Worm (Caenorhabditis elegans) whole organism, midembryonic: ENCODE measurements around the gene gar-2.

Source experiments
- T22C8.4 ChIP-seq: fragments of 200-800 bp; sonication (Bioruptor generic); IDR thresholded peaks from 2 replicates; pipeline ENCODE4 v1.3.6; 2022; ENCODE audit warnings: missing genetic modification characterization, missing compliant biosample characterization
- cog-1 ChIP-seq: sonication (generic microtip); optimal IDR thresholded peaks from 2 replicates; lab custom pipeline; 2016; ENCODE audit warnings: missing genetic modification characterization, missing compliant biosample characterization
- flt-1 ChIP-seq: fragments of 200-800 bp; sonication (Bioruptor generic); IDR thresholded peaks from 2 replicates; pipeline ENCODE4 v1.3.6; 2022; ENCODE audit warnings: missing genetic modification characterization, missing compliant biosample characterization
- klf-2 ChIP-seq: fragments of 200-800 bp; sonication (Bioruptor generic); conservative IDR thresholded peaks from 2 replicates; pipeline ENCODE4 v1.3.6; 2022; ENCODE audit warnings: missing genetic modification reagents, missing genetic modification characterization, missing compliant biosample characterization
- med-1 ChIP-seq: sonication (generic microtip); optimal IDR thresholded peaks from 2 replicates; lab custom pipeline; 2017; ENCODE audit warnings: missing genetic modification characterization, mild to moderate bottlenecking, missing compliant biosample characterization, antibody characterized with exemption, missing genetic modification reagents; ENCODE audit not compliant: insufficient read depth
- ref-1 ChIP-seq: fragments of 200-800 bp; sonication (Bioruptor generic); conservative IDR thresholded peaks from 2 replicates; pipeline ENCODE4 v1.3.6; 2022; ENCODE audit warnings: missing genetic modification reagents, missing genetic modification characterization, missing compliant biosample characterization
- tab-1 ChIP-seq: fragments of 200-800 bp; sonication (Bioruptor generic); IDR thresholded peaks from 2 replicates; pipeline ENCODE4 v1.3.6; 2022; ENCODE audit warnings: missing genetic modification characterization, missing compliant biosample characterization
- ztf-23 ChIP-seq: fragments of 200-800 bp; sonication (Bioruptor generic); IDR thresholded peaks from 2 replicates; pipeline ENCODE4 v1.3.6; 2022; ENCODE audit warnings: missing genetic modification reagents, missing genetic modification characterization, missing compliant biosample characterization
- ztf-29 ChIP-seq: fragments of 200-800 bp; sonication (Bioruptor generic); IDR thresholded peaks from 2 replicates; pipeline ENCODE4 v1.3.6; 2022; ENCODE audit warnings: missing genetic modification reagents, missing genetic modification characterization, missing compliant biosample characterization

Gene gar-2

DNA sequence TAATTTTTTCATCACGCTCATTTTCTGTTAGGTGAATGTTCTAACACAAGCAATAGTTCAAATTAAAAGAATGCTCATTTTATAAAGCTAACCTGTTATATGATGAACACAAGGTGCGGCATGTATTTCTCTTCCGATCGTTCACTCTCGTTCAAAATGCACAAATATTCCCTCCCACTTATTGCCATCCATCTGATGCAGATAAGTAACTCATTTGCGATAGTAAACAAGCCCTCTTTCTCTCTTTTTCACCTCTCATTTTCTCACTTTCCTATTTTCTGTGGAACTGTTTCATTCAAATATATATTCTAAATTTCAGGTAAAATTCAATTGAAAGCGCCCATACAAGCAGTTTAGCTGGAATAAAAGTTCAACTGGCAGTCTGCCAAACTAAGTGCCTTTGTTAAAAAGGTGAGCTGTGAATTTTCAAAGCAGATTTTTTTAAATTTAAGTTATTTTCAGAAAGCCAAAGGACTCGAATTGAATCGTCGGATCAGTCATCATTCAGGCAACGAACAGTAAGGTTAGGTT is 36.9 kb downstream of the gar-2 start, which contains the start of the genes trmt-10C.2 and C56G2.22:
TSS of gene trmt-10C.2 (plus strand) at position 314 of the 531 bp plus-strand sequence.
TSS of gene C56G2.22 (plus strand) at position 481 of the 531 bp plus-strand sequence.
- TF ChIP-seq med-1 (GFP tag; lab: Kevin White, UChicago) (no peak), T22C8.4 (GFP tag; lab: Robert Waterston, UW) (no peak), tab-1 (GFP tag; lab: Robert Waterston, UW) (no peak), ztf-23 (GFP tag; lab: Robert Waterston, UW) (no peak), flt-1 (GFP tag; lab: Robert Waterston, UW) (no peak)

DNA sequence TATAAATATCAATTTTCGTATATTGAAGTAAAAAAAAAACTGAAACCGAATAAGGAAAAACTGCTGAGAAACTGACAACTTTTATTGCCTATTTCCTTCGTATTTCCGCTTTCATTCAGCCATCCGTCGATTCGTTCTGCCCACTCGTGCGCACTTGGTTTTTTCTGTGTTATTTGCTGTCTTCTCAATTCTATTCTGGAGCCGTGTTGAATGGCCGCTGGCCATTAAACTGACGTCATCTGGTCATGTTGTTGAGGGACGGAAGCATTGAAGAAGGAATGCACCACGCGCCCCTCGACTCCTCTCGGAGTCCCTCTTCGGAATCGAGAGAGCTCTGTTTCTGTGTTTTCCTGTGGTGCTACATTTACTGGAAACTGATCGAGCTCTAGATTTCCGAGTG is 39.4 kb downstream of the gar-2 start:
- TF ChIP-seq tab-1 (GFP tag; lab: Robert Waterston, UW) (0 out of 2 replicates have a peak, but pooled peaks have one; percentile 34), cog-1 (tag; lab: Kevin White, UChicago) (no peak)

DNA sequence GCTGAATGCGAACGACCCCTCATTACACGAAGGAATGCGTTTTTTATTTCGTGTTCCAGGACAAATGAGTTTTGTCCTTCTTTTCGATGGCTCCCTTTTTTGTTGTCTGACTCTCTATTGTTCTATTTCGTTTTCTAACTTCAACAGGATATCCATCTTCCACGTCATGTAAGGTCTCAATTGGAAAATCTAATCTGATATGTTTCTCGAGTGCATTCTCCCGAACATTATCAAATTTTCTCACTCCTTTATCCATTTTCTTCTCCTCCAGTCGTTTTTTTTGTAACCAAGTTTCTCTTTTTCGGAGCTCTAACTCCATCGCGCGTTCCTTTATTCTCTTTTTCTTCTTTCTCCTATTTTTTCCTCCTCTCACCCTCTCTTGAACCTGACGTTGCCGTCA is 41.3 kb downstream of the gar-2 start:
- TF ChIP-seq ztf-29 (GFP tag; lab: Robert Waterston, UW): no peak
- TF ChIP-seq klf-2 (GFP tag; lab: Robert Waterston, UW): no peak
- no peak for TF ChIP-seq ref-1
- TF ChIP-seq flt-1 (GFP tag; lab: Robert Waterston, UW): no peak
- no peak for TF ChIP-seq tab-1 (GFP tag; lab: Robert Waterston, UW)
- no peak for TF ChIP-seq cog-1 (tag; lab: Kevin White, UChicago)
- no peak for TF ChIP-seq T22C8.4 (GFP tag; lab: Robert Waterston, UW)
- TF ChIP-seq ztf-23 (GFP tag; lab: Robert Waterston, UW): no peak
- no peak for TF ChIP-seq med-1 (GFP tag; lab: Kevin White, UChicago)

DNA sequence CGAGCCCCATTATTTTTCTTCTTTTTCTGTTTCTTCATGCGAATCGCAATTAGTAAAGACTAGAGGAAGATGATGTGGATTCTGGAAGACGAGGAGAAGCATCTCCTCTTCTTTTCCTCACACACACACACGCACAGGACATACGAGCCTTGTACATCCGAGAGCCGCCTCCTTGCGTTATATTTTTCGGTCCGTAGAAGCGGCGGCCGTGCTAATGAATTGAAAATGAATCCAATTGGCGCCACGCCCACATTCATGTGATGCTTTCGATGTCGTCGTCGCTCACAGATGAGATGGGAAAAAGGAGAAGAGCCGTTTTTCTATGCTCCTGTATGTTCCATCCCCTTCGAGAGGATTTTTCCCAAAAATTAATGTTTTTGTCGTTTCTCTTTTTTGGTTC is 42.3 kb downstream of the gar-2 start:
- TF ChIP-seq T22C8.4 (GFP tag; lab: Robert Waterston, UW): no peak
- no peak for TF ChIP-seq ztf-29 (GFP tag; lab: Robert Waterston, UW)
- no peak for TF ChIP-seq ztf-23 (GFP tag; lab: Robert Waterston, UW)
- TF ChIP-seq tab-1 (GFP tag; lab: Robert Waterston, UW): no peak

DNA sequence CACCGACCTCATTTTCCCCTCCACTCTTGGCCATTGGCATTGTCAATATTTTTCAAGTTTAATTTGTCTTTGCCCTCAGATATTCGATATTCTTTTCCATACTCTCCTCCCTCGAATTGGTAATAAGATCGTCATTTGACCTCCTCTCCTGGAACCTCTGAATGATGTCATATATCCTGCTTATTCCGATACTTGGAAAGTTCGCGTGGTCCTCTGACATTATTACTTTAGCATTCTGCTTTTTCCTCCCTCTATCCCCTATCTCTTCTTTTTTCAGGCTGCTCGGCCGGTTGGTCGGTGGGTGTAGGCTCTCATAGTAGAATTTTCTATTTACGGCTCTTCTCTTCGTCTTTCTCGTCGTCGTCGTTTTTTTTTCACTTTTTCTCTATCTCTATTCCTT is 43.3 kb downstream of the gar-2 start:
- no peak for TF ChIP-seq tab-1 (GFP tag; lab: Robert Waterston, UW)
- no peak for TF ChIP-seq T22C8.4 (GFP tag; lab: Robert Waterston, UW)
- no peak for TF ChIP-seq ztf-29 (GFP tag; lab: Robert Waterston, UW)
- no peak for TF ChIP-seq flt-1 (GFP tag; lab: Robert Waterston, UW)
- TF ChIP-seq cog-1 (tag; lab: Kevin White, UChicago): no peak
- no peak for TF ChIP-seq klf-2 (GFP tag; lab: Robert Waterston, UW)
- no peak for TF ChIP-seq med-1 (GFP tag; lab: Kevin White, UChicago)
- TF ChIP-seq ztf-23 (GFP tag; lab: Robert Waterston, UW): no peak
- no peak for TF ChIP-seq ref-1

DNA sequence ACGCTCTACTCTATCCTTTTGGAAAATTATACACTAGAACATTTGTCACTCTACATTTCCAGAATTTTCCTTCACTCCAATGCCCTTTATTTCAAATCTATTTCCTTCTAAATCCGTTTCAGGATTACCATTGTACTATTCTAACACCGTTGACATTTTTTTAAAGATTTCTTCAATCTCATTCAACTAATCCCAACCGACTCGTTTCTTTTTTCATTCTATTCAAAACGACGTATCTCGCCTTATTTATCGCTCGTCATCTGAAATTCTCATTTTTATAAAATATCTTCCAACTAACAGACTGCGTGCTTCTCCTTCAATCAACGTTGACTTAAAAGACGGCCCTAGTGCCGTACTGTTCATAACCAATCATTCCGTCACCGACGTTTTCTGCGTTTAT is 43.9 kb downstream of the gar-2 start, which contains the start of gene akap-1:
TSS of gene akap-1 (plus strand) at position 301 of the 400 bp plus-strand sequence.
- TF ChIP-seq tab-1 (GFP tag; lab: Robert Waterston, UW) (no peak), flt-1 (GFP tag; lab: Robert Waterston, UW) (no peak), klf-2 (GFP tag; lab: Robert Waterston, UW) (no peak), ztf-29 (GFP tag; lab: Robert Waterston, UW) (no peak), ztf-23 (GFP tag; lab: Robert Waterston, UW) (no peak), ref-1 (no peak), med-1 (GFP tag; lab: Kevin White, UChicago) (no peak), cog-1 (tag; lab: Kevin White, UChicago) (no peak), T22C8.4 (GFP tag; lab: Robert Waterston, UW) (no peak)

DNA sequence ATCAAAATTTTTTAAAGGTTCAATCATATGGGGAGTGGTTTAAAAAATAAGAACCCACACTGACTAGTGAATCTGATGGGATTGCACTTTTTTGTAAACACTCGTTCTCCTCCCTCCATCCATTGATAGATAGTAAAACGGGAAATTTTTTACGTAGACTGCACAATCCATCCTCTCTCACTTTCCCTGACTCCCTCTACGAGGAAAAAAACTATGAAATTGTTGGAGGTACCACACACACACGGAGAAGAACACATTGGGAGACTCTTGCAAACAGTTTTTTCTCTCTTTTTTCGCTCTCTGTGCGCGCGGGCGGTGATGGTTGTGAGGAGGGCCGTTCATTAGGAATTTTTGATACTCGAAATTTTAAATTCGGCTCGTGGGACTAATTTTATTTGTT is 46.2 kb downstream of the gar-2 start:
- TF ChIP-seq ztf-29 (GFP tag; lab: Robert Waterston, UW) (no peak), ztf-23 (GFP tag; lab: Robert Waterston, UW) (no peak)

DNA sequence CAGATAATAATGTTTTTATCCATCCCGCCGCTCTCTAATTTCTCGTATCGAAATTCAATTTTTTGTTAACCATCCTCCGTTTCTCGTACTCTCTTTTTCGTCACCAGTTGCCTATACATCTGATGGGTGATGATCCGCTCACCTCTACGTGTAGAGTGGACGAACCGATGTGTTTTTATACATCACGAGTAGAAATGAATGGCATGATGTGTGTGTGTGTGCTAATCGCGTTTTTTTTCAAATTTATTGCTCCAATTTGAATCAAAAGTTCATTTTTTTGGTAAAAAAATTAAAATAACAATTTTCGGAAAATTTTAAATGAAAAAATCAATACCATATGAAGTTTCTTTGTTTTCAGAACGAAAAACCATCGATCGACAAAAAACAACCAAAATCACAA is 46.8 kb downstream of the gar-2 start:
- TF ChIP-seq tab-1 (GFP tag; lab: Robert Waterston, UW) (no peak), ref-1 (no peak), T22C8.4 (GFP tag; lab: Robert Waterston, UW) (no peak), ztf-23 (GFP tag; lab: Robert Waterston, UW) (no peak), ztf-29 (GFP tag; lab: Robert Waterston, UW) (no peak), med-1 (GFP tag; lab: Kevin White, UChicago) (no peak), flt-1 (GFP tag; lab: Robert Waterston, UW) (no peak), klf-2 (GFP tag; lab: Robert Waterston, UW) (no peak), cog-1 (tag; lab: Kevin White, UChicago) (no peak)

DNA sequence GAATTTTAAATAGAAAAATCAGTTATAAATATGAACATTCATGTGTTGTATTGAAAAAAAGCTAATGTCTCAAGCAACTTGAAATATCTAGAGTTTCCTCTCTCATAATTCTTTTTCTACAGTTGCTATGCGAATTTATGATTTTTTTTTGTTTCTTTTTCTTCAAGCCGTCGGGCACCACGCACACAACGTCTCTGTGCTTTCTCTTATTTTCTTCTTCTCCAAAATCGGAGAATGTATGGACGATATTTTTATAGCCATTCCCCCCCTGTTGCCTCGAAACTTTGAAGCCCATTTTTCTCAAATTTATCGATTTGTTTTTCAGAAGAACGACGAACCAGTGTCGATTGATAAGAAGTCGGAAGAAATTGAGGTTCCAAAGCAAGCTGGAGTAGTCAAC is 47.6 kb downstream of the gar-2 start:
- TF ChIP-seq cog-1 (tag; lab: Kevin White, UChicago) (no peak), flt-1 (GFP tag; lab: Robert Waterston, UW) (no peak), ztf-29 (GFP tag; lab: Robert Waterston, UW) (no peak), med-1 (GFP tag; lab: Kevin White, UChicago) (no peak), ref-1 (no peak), T22C8.4 (GFP tag; lab: Robert Waterston, UW) (no peak), tab-1 (GFP tag; lab: Robert Waterston, UW) (no peak), ztf-23 (GFP tag; lab: Robert Waterston, UW) (no peak), klf-2 (GFP tag; lab: Robert Waterston, UW) (no peak)

DNA sequence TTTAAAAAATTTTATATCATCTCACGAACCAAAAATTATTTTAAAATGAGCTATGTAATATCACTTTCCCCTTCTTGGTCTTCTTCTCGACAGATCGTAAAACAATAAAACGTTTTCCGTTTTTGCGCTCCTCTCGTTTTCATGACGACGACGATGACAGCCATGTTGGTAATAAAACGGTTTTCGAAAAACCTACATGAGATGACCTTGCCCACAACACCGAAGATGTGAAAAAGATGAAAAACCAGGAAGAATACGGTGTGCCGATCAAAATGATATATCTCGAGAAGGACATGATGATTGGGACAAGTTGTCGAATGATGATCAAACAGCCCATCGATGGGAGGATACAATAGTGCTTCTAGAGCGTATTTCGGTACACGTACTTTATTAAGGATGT is 49.5 kb downstream of the gar-2 start:
- no peak for TF ChIP-seq klf-2 (GFP tag; lab: Robert Waterston, UW)
- no peak for TF ChIP-seq ref-1
- no peak for TF ChIP-seq tab-1 (GFP tag; lab: Robert Waterston, UW)
- TF ChIP-seq ztf-29 (GFP tag; lab: Robert Waterston, UW): no peak
- no peak for TF ChIP-seq flt-1 (GFP tag; lab: Robert Waterston, UW)
- TF ChIP-seq cog-1 (tag; lab: Kevin White, UChicago): no peak
- TF ChIP-seq ztf-23 (GFP tag; lab: Robert Waterston, UW): no peak
- TF ChIP-seq med-1 (GFP tag; lab: Kevin White, UChicago): no peak
- TF ChIP-seq T22C8.4 (GFP tag; lab: Robert Waterston, UW): no peak
